Fruit fly (Drosophila melanogaster): Measurements from ENCODE around the gene nAChRbeta1.

Gene nAChRbeta1

DNA sequence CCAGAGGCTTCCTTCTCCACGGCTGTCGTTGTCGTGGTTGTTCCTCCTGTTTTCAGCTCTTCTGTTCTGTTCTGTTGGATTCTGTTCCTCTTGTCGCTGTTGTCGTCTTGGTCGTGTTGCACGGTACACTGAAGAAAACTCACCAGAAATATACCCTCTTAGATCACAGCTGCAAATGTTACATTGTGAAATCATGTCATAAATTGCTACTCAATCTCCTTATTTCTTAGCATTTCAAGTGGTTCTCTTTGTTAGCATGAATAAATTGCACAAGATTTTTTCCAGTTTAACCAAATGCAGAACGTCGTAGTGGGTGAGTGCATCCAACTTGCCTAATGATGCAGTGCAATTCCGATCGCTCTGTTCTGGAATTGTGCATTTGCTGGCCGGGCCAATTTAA lies 31.3 kb upstream of the nAChRbeta1 start (continued):
- TF ChIP-seq CG11902 (GFP tag; optimal IDR thresholded peaks at IDR 0.05) (no peak), CG10631 (GFP tag; optimal IDR thresholded peaks at IDR 0.05) (peak; percentile 58), Sox102F (GFP tag; optimal IDR thresholded peaks at IDR 0.05) (peak; percentile 6), CG32006 (GFP tag; optimal IDR thresholded peaks at IDR 0.05) (peak; percentile 70), Hr38 (GFP tag; optimal IDR thresholded peaks at IDR 0.05) (no peak), CG6792 (GFP tag; optimal IDR thresholded peaks at IDR 0.05) (no peak), ss (GFP tag; optimal IDR thresholded peaks at IDR 0.05) (no peak)

DNA sequence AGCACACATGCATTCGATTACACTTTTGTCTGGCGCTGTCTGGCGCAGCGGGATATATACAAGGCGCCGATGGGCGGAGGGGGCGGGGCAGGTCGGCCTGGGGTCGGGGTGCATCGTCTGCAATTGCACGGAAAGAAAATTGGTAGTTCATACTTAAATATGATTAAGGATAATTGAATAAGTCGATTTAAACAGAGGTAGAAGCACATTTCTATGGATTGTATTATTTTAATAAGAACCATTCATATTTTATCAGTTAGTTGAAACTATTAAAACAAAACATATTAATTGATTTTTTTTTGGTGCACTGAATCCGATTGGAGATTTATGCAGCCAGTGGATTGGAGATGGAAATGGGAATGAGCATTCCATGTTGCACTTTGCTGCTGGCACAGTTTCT lies 29.2 kb upstream of the nAChRbeta1 start:
- no peak for TF ChIP-seq dac (GFP tag; optimal IDR thresholded peaks at IDR 0.05)
- no peak for TF ChIP-seq pdm3 (GFP tag; optimal IDR thresholded peaks at IDR 0.05)
- TF ChIP-seq lz (GFP tag; optimal IDR thresholded peaks at IDR 0.05): no peak
- no peak for TF ChIP-seq CG6854 (GFP tag; optimal IDR thresholded peaks at IDR 0.05)
- no peak for TF ChIP-seq Hr38 (GFP tag; optimal IDR thresholded peaks at IDR 0.05)
- TF ChIP-seq Blimp-1 (GFP tag; optimal IDR thresholded peaks at IDR 0.05): no peak
- no peak for TF ChIP-seq CG31627 (GFP tag; optimal IDR thresholded peaks at IDR 0.05)
- no peak for TF ChIP-seq CG11762 (GFP tag; optimal IDR thresholded peaks at IDR 0.05; ENCODE audit: insufficient read depth)
- 0 out of 3 replicates have a peak, but pooled peaks have one; percentile 18 for TF ChIP-seq CG8119 (GFP tag; IDR thresholded peaks at IDR 0.05)
- TF ChIP-seq net (GFP tag; optimal IDR thresholded peaks at IDR 0.05): no peak
- TF ChIP-seq CG6276 (GFP tag; optimal IDR thresholded peaks at IDR 0.05): no peak
- peak; percentile 13 for TF ChIP-seq esn (GFP tag; optimal IDR thresholded peaks at IDR 0.05)
- TF ChIP-seq Ets21C (GFP tag; optimal IDR thresholded peaks at IDR 0.05): no peak
- TF ChIP-seq CG6163 (GFP tag; IDR thresholded peaks at IDR 0.05): no peak
- peak; percentile 7 for TF ChIP-seq topi (GFP tag; optimal IDR thresholded peaks at IDR 0.05)
- peak; percentile 53 for TF ChIP-seq Eip78C (GFP tag)
- no peak for TF ChIP-seq achi (GFP tag; optimal IDR thresholded peaks at IDR 0.05)
- no peak for TF ChIP-seq Sox15 (GFP tag; optimal IDR thresholded peaks at IDR 0.05)
- TF ChIP-seq Smox (GFP tag; optimal IDR thresholded peaks at IDR 0.05): peak; percentile 4
- peak; percentile 16 for TF ChIP-seq acj6 (GFP tag; optimal IDR thresholded peaks at IDR 0.05)
- no peak for TF ChIP-seq Ets96B (tag; optimal IDR thresholded peaks at IDR 0.05)
- no peak for TF ChIP-seq CG1621 (tag; optimal IDR thresholded peaks at IDR 0.05)
- no peak for TF ChIP-seq CG9139 (GFP tag; optimal IDR thresholded peaks at IDR 0.05)
- no peak for TF ChIP-seq Eip93F (GFP tag; optimal IDR thresholded peaks at IDR 0.05)
- TF ChIP-seq Gug (GFP tag; IDR thresholded peaks at IDR 0.05): no peak
- TF ChIP-seq ss (GFP tag; optimal IDR thresholded peaks at IDR 0.05): no peak
- TF ChIP-seq CG6792 (GFP tag; optimal IDR thresholded peaks at IDR 0.05): peak; percentile 26
- no peak for TF ChIP-seq CG11294 (GFP tag; IDR thresholded peaks at IDR 0.05)
- TF ChIP-seq Lpt (GFP tag; optimal IDR thresholded peaks at IDR 0.05): no peak
- TF ChIP-seq eg (GFP tag; IDR thresholded peaks at IDR 0.05): no peak
- no peak for TF ChIP-seq CG16779 (tag; optimal IDR thresholded peaks at IDR 0.05)
- TF ChIP-seq OdsH (GFP tag; optimal IDR thresholded peaks at IDR 0.05): peak; percentile 15
- TF ChIP-seq CG10669 (GFP tag; optimal IDR thresholded peaks at IDR 0.05): no peak
- peak; percentile 14 for TF ChIP-seq CG32006 (GFP tag; optimal IDR thresholded peaks at IDR 0.05)
- no peak for TF ChIP-seq Hr4 (GFP tag; optimal IDR thresholded peaks at IDR 0.05)
- TF ChIP-seq CG8319 (GFP tag; optimal IDR thresholded peaks at IDR 0.05): peak; percentile 11
- peak; percentile 2 for TF ChIP-seq Met (GFP tag; optimal IDR thresholded peaks at IDR 0.05)
- no peak for TF ChIP-seq CG11902 (GFP tag; optimal IDR thresholded peaks at IDR 0.05)
- TF ChIP-seq CG8632 (GFP tag; optimal IDR thresholded peaks at IDR 0.05): no peak
- TF ChIP-seq CG3919 (GFP tag; optimal IDR thresholded peaks at IDR 0.05): peak; percentile 12
- no peak for TF ChIP-seq vri (GFP tag; optimal IDR thresholded peaks at IDR 0.05)
- no peak for TF ChIP-seq CG6808 (GFP tag; optimal IDR thresholded peaks at IDR 0.05)
- TF ChIP-seq CG7368 (GFP tag; optimal IDR thresholded peaks at IDR 0.05): no peak
- TF ChIP-seq salr (GFP tag; optimal IDR thresholded peaks at IDR 0.05): no peak
- TF ChIP-seq Sox14 (GFP tag; optimal IDR thresholded peaks at IDR 0.05): no peak
- no peak for TF ChIP-seq fd85E (GFP tag; optimal IDR thresholded peaks at IDR 0.05)
- peak; percentile 62 for TF ChIP-seq svp (GFP tag)
- TF ChIP-seq CG10631 (GFP tag; optimal IDR thresholded peaks at IDR 0.05): no peak
- no peak for TF ChIP-seq dsx (GFP tag; optimal IDR thresholded peaks at IDR 0.05; ENCODE audit: poor library complexity, severe bottlenecking)

Data from whole organism, prepupa.